Worm (Caenorhabditis elegans) whole organism, young adult: ENCODE measurements around the gene Y5F2A.4.

ENCODE experiments used
- B0261.1 ChIP-seq: sonication (generic microtip); optimal IDR thresholded peaks from 2 replicates; lab custom pipeline; 2016; ENCODE audit warnings: mild to moderate bottlenecking, missing genetic modification characterization, moderate library complexity, missing compliant biosample characterization
- B0336.3 ChIP-seq: fragments of 200-800 bp; sonication (Bioruptor generic); IDR thresholded peaks from 2 replicates; pipeline ENCODE4 v1.3.6; 2022; ENCODE audit warnings: missing genetic modification characterization, missing compliant biosample characterization
- C06A6.2 ChIP-seq: fragments of 200-800 bp; sonication (Bioruptor generic); conservative IDR thresholded peaks from 2 replicates; pipeline ENCODE4 v1.3.6; 2022; ENCODE audit warnings: missing genetic modification characterization, missing compliant biosample characterization
- F23B12.7 ChIP-seq: sonication (generic microtip); optimal IDR thresholded peaks from 2 replicates; lab custom pipeline; 2017; ENCODE audit warnings: missing genetic modification characterization, mild to moderate bottlenecking, missing compliant biosample characterization, antibody characterized with exemption, moderate library complexity; ENCODE audit not compliant: insufficient read depth
- F39B2.1 ChIP-seq: fragments of 200-800 bp; sonication (Bioruptor generic); IDR thresholded peaks from 2 replicates; pipeline ENCODE4 v1.3.6; 2022; ENCODE audit warnings: missing genetic modification reagents, missing genetic modification characterization, missing compliant biosample characterization
- F49E8.2 ChIP-seq: sonication (generic microtip); optimal IDR thresholded peaks from 3 replicates; lab custom pipeline; 2017; ENCODE audit warnings: missing genetic modification characterization, mild to moderate bottlenecking, missing compliant biosample characterization, antibody characterized with exemption, moderate library complexity; ENCODE audit not compliant: insufficient read depth
- F57C9.4 ChIP-seq: sonication (generic microtip); optimal IDR thresholded peaks from 2 replicates; lab custom pipeline; 2017; ENCODE audit warnings: mild to moderate bottlenecking, missing genetic modification characterization, missing compliant biosample characterization
- K11D2.4 ChIP-seq: fragments of 200-800 bp; sonication (Bioruptor generic); IDR thresholded peaks from 2 replicates; pipeline ENCODE4 v1.3.6; 2022; ENCODE audit warnings: missing genetic modification reagents, missing genetic modification characterization, missing compliant biosample characterization
- K12H6.12 ChIP-seq: fragments of 200-800 bp; sonication (Bioruptor generic); optimal IDR thresholded peaks from 2 replicates; lab custom pipeline; 2018; ENCODE audit warnings: mild to moderate bottlenecking, missing genetic modification characterization, missing compliant biosample characterization
- Y95B8A.8 ChIP-seq: fragments of 200-800 bp; sonication (Bioruptor generic); IDR thresholded peaks from 2 replicates; pipeline ENCODE4 v1.3.6; 2022; ENCODE audit warnings: missing genetic modification reagents, missing genetic modification characterization, missing compliant biosample characterization
- aptf-3 ChIP-seq: fragments of 200-800 bp; sonication (Bioruptor generic); IDR thresholded peaks from 2 replicates; pipeline ENCODE4 v1.3.6; 2022; ENCODE audit warnings: missing genetic modification characterization, missing compliant biosample characterization
- athp-1 ChIP-seq: sonication (generic microtip); optimal IDR thresholded peaks from 2 replicates; lab custom pipeline; 2017; ENCODE audit warnings: mild to moderate bottlenecking, missing genetic modification characterization, missing compliant biosample characterization
- attf-3 ChIP-seq: fragments of 200-800 bp; sonication (Bioruptor generic); conservative IDR thresholded peaks from 2 replicates; pipeline ENCODE4 v1.3.6; 2022; ENCODE audit warnings: missing genetic modification reagents, missing genetic modification characterization, missing compliant biosample characterization
- attf-5 ChIP-seq: fragments of 200-800 bp; sonication (Bioruptor generic); optimal IDR thresholded peaks from 2 replicates; lab custom pipeline; 2018; ENCODE audit warnings: mild to moderate bottlenecking, missing genetic modification characterization, missing compliant biosample characterization
- attf-6 ChIP-seq: fragments of 200-800 bp; sonication (Bioruptor generic); IDR thresholded peaks from 2 replicates; pipeline ENCODE4 v1.3.6; 2022; ENCODE audit warnings: missing genetic modification reagents, missing genetic modification characterization, missing compliant biosample characterization
- ccch-3 ChIP-seq: fragments of 200-800 bp; sonication (Bioruptor generic); optimal IDR thresholded peaks from 2 replicates; lab custom pipeline; 2018; ENCODE audit warnings: mild to moderate bottlenecking, missing genetic modification characterization, missing compliant biosample characterization
- dpl-1 ChIP-seq: fragments of 150-350 bp; optimal IDR thresholded peaks from 2 replicates; lab custom pipeline; 2014; ENCODE audit warnings: missing biosample characterization, missing genetic modification reagents, missing genetic modification characterization
- egl-44 ChIP-seq: fragments of 200-800 bp; sonication (Bioruptor generic); IDR thresholded peaks from 2 replicates; pipeline ENCODE4 v1.3.6; 2022; ENCODE audit warnings: missing genetic modification reagents, missing genetic modification characterization, missing compliant biosample characterization
- ets-4 ChIP-seq: fragments of 200-800 bp; sonication (Bioruptor generic); optimal IDR thresholded peaks from 2 replicates; lab custom pipeline; 2018; ENCODE audit warnings: mild to moderate bottlenecking, missing genetic modification characterization, missing compliant biosample characterization
- fkh-3 ChIP-seq: sonication (generic microtip); optimal IDR thresholded peaks from 2 replicates; lab custom pipeline; 2016; ENCODE audit warnings: mild to moderate bottlenecking, missing genetic modification characterization, missing compliant biosample characterization
- gei-17 ChIP-seq: fragments of 200-800 bp; sonication (Bioruptor generic); optimal IDR thresholded peaks from 2 replicates; lab custom pipeline; 2018; ENCODE audit warnings: mild to moderate bottlenecking, missing genetic modification characterization, missing compliant biosample characterization
- hlh-26 ChIP-seq: fragments of 200-800 bp; sonication (Bioruptor generic); conservative IDR thresholded peaks from 2 replicates; pipeline ENCODE4 v1.3.6; 2022; ENCODE audit warnings: missing genetic modification reagents, missing genetic modification characterization, missing compliant biosample characterization
- hmg-1.2 ChIP-seq: fragments of 200-800 bp; sonication (Bioruptor generic); IDR thresholded peaks from 2 replicates; pipeline ENCODE4 v1.3.6; 2022; ENCODE audit warnings: missing genetic modification reagents, missing genetic modification characterization, missing compliant biosample characterization
- hmg-20 ChIP-seq: fragments of 200-800 bp; sonication (Bioruptor generic); IDR thresholded peaks from 2 replicates; pipeline ENCODE4 v1.3.6; 2022; ENCODE audit warnings: missing genetic modification reagents, missing genetic modification characterization, missing compliant biosample characterization
- hrde-1 ChIP-seq: sonication (generic microtip); optimal IDR thresholded peaks from 2 replicates; lab custom pipeline; 2016; ENCODE audit warnings: missing genetic modification characterization, mild to moderate bottlenecking, missing compliant biosample characterization, moderate library complexity, missing genotype, missing genetic modification reagents, borderline replicate concordance
- let-607 ChIP-seq, 2 experiments: fragments of 200-800 bp in 1 of 2; sonication (Bioruptor generic) in 1 of 2; sonication (generic microtip) in 1 of 2; optimal IDR thresholded peaks; 2 replicates each; lab custom pipeline; 2016 to 2018; ENCODE audit warnings: mild to moderate bottlenecking in 2 of 2, missing compliant biosample characterization in 2 of 2, missing genetic modification characterization in 2 of 2, moderate library complexity in 2 of 2, missing genotype in 1 of 2
- lin-26 ChIP-seq: fragments of 200-800 bp; sonication (Bioruptor generic); IDR thresholded peaks from 2 replicates; pipeline ENCODE4 v1.3.6; 2022; ENCODE audit warnings: missing genetic modification reagents, missing genetic modification characterization, missing compliant biosample characterization
- lin-54 ChIP-seq: fragments of 200-800 bp; sonication (Bioruptor generic); optimal IDR thresholded peaks from 2 replicates; lab custom pipeline; 2018; ENCODE audit warnings: mild to moderate bottlenecking, missing genetic modification characterization, missing compliant biosample characterization
- lir-1 ChIP-seq: fragments of 200-800 bp; sonication (Bioruptor generic); conservative IDR thresholded peaks from 2 replicates; pipeline ENCODE4 v1.3.6; 2022; ENCODE audit warnings: missing genetic modification reagents, missing genetic modification characterization, missing compliant biosample characterization
- lsy-27 ChIP-seq: sonication (generic microtip); optimal IDR thresholded peaks from 2 replicates; lab custom pipeline; 2017; ENCODE audit warnings: missing genetic modification characterization, mild to moderate bottlenecking, missing compliant biosample characterization, antibody characterized with exemption, missing genotype, borderline replicate concordance; ENCODE audit not compliant: insufficient read depth
- madf-3 ChIP-seq: fragments of 200-800 bp; sonication (Bioruptor generic); IDR thresholded peaks from 2 replicates; pipeline ENCODE4 v1.3.6; 2022; ENCODE audit warnings: missing genetic modification reagents, missing genetic modification characterization, missing compliant biosample characterization
- madf-8 ChIP-seq: fragments of 200-800 bp; sonication (Bioruptor generic); conservative IDR thresholded peaks from 2 replicates; pipeline ENCODE4 v1.3.6; 2022; ENCODE audit warnings: missing genetic modification reagents, missing genetic modification characterization, missing compliant biosample characterization
- mcd-1 ChIP-seq: fragments of 200-800 bp; sonication (Bioruptor generic); IDR thresholded peaks from 2 replicates; pipeline ENCODE4 v1.3.6; 2022; ENCODE audit warnings: missing genetic modification reagents, missing genetic modification characterization, missing compliant biosample characterization
- mes-4 ChIP-seq: sonication (generic microtip); optimal IDR thresholded peaks from 2 replicates; lab custom pipeline; 2016; ENCODE audit warnings: missing genotype, missing genetic modification characterization, missing compliant biosample characterization
- nfyb-1 ChIP-seq: fragments of 200-800 bp; sonication (Bioruptor generic); IDR thresholded peaks from 2 replicates; pipeline ENCODE4 v1.3.6; 2022; ENCODE audit warnings: missing genetic modification reagents, missing genetic modification characterization, missing compliant biosample characterization
- nhr-120 ChIP-seq: fragments of 200-800 bp; sonication (Bioruptor generic); IDR thresholded peaks from 2 replicates; pipeline ENCODE4 v1.3.6; 2022; ENCODE audit warnings: missing genetic modification characterization, missing compliant biosample characterization
- nhr-179 ChIP-seq: sonication (generic microtip); optimal IDR thresholded peaks from 2 replicates; lab custom pipeline; 2016; ENCODE audit warnings: mild to moderate bottlenecking, missing genetic modification characterization, missing compliant biosample characterization
- nhr-80 ChIP-seq: sonication (generic microtip); optimal IDR thresholded peaks from 2 replicates; lab custom pipeline; 2016; ENCODE audit warnings: missing genetic modification characterization, missing compliant biosample characterization
- pbrm-1 ChIP-seq: fragments of 200-800 bp; sonication (Bioruptor generic); IDR thresholded peaks from 2 replicates; pipeline ENCODE4 v1.3.6; 2022; ENCODE audit warnings: missing genetic modification reagents, missing genetic modification characterization, missing compliant biosample characterization
- repo-1 ChIP-seq: sonication (generic microtip); optimal IDR thresholded peaks from 2 replicates; lab custom pipeline; 2017; ENCODE audit warnings: mild to moderate bottlenecking, missing genetic modification characterization, missing compliant biosample characterization
- snpc-3.4 ChIP-seq: sonication (generic microtip); optimal IDR thresholded peaks from 2 replicates; lab custom pipeline; 2017; ENCODE audit warnings: missing genetic modification characterization, mild to moderate bottlenecking, missing compliant biosample characterization, antibody characterized with exemption, moderate library complexity, missing genotype, missing genetic modification reagents
- tbx-9 ChIP-seq: sonication (generic microtip); optimal IDR thresholded peaks from 2 replicates; lab custom pipeline; 2016; ENCODE audit warnings: borderline replicate concordance, missing genetic modification characterization, inconsistent platforms, missing compliant biosample characterization
- zim-3 ChIP-seq: sonication (generic microtip); optimal IDR thresholded peaks from 2 replicates; lab custom pipeline; 2017; ENCODE audit warnings: mild to moderate bottlenecking, missing genetic modification characterization, moderate library complexity, missing compliant biosample characterization
- ztf-22 ChIP-seq: fragments of 200-800 bp; sonication (Bioruptor generic); optimal IDR thresholded peaks from 2 replicates; lab custom pipeline; 2018; ENCODE audit warnings: mild to moderate bottlenecking, missing genetic modification characterization, moderate library complexity, missing compliant biosample characterization
- ztf-25 ChIP-seq: fragments of 200-800 bp; sonication (Bioruptor generic); IDR thresholded peaks from 2 replicates; pipeline ENCODE4 v1.3.6; 2022; ENCODE audit warnings: missing genetic modification reagents, missing genetic modification characterization, missing compliant biosample characterization
- ztf-26 ChIP-seq: sonication (generic microtip); optimal IDR thresholded peaks from 2 replicates; lab custom pipeline; 2017; ENCODE audit warnings: missing genetic modification characterization, missing compliant biosample characterization
- ztf-28 ChIP-seq: fragments of 200-800 bp; sonication (Bioruptor generic); IDR thresholded peaks from 2 replicates; pipeline ENCODE4 v1.3.6; 2022; ENCODE audit warnings: missing genetic modification reagents, missing genetic modification characterization, missing compliant biosample characterization

The Y5F2A.4 gene

DNA sequence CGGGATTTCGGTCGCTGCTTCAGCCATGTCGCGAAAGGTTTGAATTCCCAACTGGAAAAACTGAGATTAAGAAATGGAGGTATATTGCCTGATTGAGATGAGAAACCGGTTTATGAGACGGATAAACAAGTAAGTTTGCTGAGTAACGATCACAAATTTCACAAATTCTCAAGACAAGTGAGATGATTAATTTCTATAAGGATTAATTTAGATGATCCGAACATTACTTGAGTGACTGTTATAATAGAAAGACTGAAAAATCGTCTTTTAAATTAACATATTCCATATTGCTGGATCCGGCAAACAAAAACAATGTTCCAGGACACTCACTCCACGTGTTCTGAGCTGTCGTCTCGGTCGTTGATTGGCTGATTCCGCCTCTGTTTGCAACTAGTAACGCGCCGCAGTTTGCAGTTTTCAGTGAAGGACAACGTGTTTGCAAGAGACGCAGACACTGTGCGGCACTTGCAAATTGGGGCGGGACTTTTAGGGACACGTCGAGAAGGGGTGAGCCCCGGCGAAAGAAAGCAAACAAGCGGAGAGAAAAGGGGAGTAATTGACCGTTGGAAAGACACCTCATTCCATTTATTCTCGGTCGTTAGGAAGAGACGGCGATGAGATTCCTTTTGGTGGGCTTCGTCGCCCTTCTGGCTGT is 40.6 kb upstream of the Y5F2A.4 start, which contains the start of the genes imp-2 and enpl-1 (continued):
- TF ChIP-seq hrde-1 (tag; lab: Kevin White, UChicago) (no peak), F39B2.1 (GFP tag; lab: Robert Waterston, UW) (no peak), nfyb-1 (GFP tag; lab: Robert Waterston, UW) (peak; percentile 100), Y95B8A.8 (GFP tag; lab: Robert Waterston, UW) (0 out of 2 replicates have a peak, but pooled peaks have one; percentile 20), attf-6 (GFP tag; lab: Robert Waterston, UW) (no peak), nhr-120 (GFP tag; lab: Robert Waterston, UW) (no peak), fkh-3 (tag; lab: Kevin White, UChicago) (no peak), attf-5 (GFP tag; lab: Kevin White, UChicago) (peak; percentile 88), gei-17 (GFP tag; lab: Kevin White, UChicago) (peak; percentile 46), repo-1 (tag; lab: Kevin White, UChicago) (no peak), K11D2.4 (GFP tag; lab: Robert Waterston, UW) (peak; percentile 60), lin-54 (GFP tag; lab: Kevin White, UChicago) (peak; percentile 82), B0261.1 (tag; lab: Kevin White, UChicago) (no peak), attf-3 (GFP tag; lab: Robert Waterston, UW) (no peak), nhr-80 (peak; percentile 96), C06A6.2 (GFP tag; lab: Robert Waterston, UW) (peak; percentile 80), ets-4 (GFP tag; lab: Kevin White, UChicago) (peak; percentile 80), lir-1 (peak; percentile 58; the same call in 1 of the 2 replicates), let-607 (tag; optimal IDR thresholded peaks at IDR 0.05; lab: Kevin White, UChicago) (peak; percentile 100), F23B12.7 (tag; lab: Kevin White, UChicago) (peak; percentile 21), ztf-26 (tag; lab: Kevin White, UChicago) (peak; percentile 37), lsy-27 (tag; lab: Kevin White, UChicago) (no peak), athp-1 (tag; lab: Kevin White, UChicago) (peak; percentile 22), tbx-9 (no peak), hlh-26 (no peak), nhr-179 (tag; lab: Kevin White, UChicago) (no peak), ztf-25 (GFP tag; lab: Robert Waterston, UW) (0 out of 2 replicates have a peak, but pooled peaks have one; percentile 30), ztf-28 (GFP tag; lab: Robert Waterston, UW) (no peak), egl-44 (GFP tag; lab: Robert Waterston, UW) (peak; percentile 55; the same call in 1 of the 2 replicates), B0336.3 (GFP tag; lab: Robert Waterston, UW) (peak; percentile 83), hmg-20 (GFP tag; lab: Robert Waterston, UW) (no peak), ztf-22 (GFP tag; lab: Kevin White, UChicago) (peak; percentile 48), lin-26 (GFP tag; lab: Robert Waterston, UW) (peak; percentile 66; the same call in 1 of the 2 replicates), aptf-3 (no peak), mcd-1 (peak; percentile 82), F57C9.4 (tag; lab: Kevin White, UChicago) (no peak), K12H6.12 (tag; lab: Kevin White, UChicago) (peak; percentile 86), pbrm-1 (GFP tag; lab: Robert Waterston, UW) (peak; percentile 84), dpl-1 (GFP tag; lab: Kevin White, UChicago) (peak; percentile 48), F49E8.2 (peak; percentile 34), hmg-1.2 (peak; percentile 97), mes-4 (no peak), snpc-3.4 (tag; lab: Kevin White, UChicago) (no peak), madf-3 (GFP tag; lab: Robert Waterston, UW) (peak; percentile 72; the same call in 1 of the 2 replicates), zim-3 (tag; lab: Kevin White, UChicago) (no peak), madf-8 (no peak; the same call in 1 of the 2 replicates), ccch-3 (no peak)
